Fruit fly (Drosophila melanogaster): Measurements from ENCODE around the gene TfIIB.

DNA sequence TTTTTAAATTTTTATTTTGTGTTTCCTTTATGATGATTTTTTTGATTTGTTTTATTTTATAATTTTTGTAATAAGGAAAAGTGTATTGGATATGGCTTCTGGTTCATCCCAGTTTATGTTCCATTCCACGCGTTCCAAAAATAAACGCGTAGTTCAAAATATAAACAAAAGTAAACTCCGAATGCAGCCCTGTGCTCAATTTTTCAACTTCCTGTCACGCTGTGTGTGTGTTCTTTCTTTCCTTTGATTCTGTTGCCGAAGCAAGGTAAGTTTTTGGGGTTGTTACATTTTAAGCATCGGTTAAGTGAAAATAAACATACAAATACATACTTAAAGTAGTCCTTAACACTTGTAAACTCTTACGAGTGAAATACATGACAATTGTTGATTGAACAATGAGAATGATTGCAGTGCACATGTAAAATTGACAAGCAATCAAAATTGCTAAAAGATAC lies 23.0 kb upstream of the TfIIB start, which contains the start of the genes Ip259 and RpS27A:
- TF ChIP-seq Ets21C (GFP tag; optimal IDR thresholded peaks at IDR 0.05) (peak; percentile 6), CG8319 (GFP tag; optimal IDR thresholded peaks at IDR 0.05) (peak; percentile 60), CG3919 (GFP tag; optimal IDR thresholded peaks at IDR 0.05) (no peak), cyc (GFP tag; optimal IDR thresholded peaks at IDR 0.05) (peak; percentile 76), Sox102F (GFP tag; optimal IDR thresholded peaks at IDR 0.05) (no peak), net (GFP tag; optimal IDR thresholded peaks at IDR 0.05) (no peak), Lpt (GFP tag; optimal IDR thresholded peaks at IDR 0.05) (no peak), CG8632 (GFP tag; optimal IDR thresholded peaks at IDR 0.05) (peak; percentile 32), Hr39 (GFP tag; optimal IDR thresholded peaks at IDR 0.05) (no peak), Eip75B (GFP tag; optimal IDR thresholded peaks at IDR 0.05) (no peak), svp (GFP tag) (no peak)

Data from whole organism, prepupa.